Worm (Caenorhabditis elegans) whole organism, young adult: ENCODE results near the gene W03G11.3.
A peak's percentile ranks its signal among the peaks of the same experiment; 100 is the strongest.

Experiments used
- B0019.2 ChIP-seq: fragments of 200-800 bp; sonication (Bioruptor generic); conservative IDR thresholded peaks from 2 replicates; pipeline ENCODE4 v1.3.6; 2022; ENCODE audit warnings: missing genetic modification reagents, missing genetic modification characterization, missing compliant biosample characterization
- C17E4.6 ChIP-seq: fragments of 200-800 bp; sonication (Bioruptor generic); IDR thresholded peaks from 2 replicates; pipeline ENCODE4 v1.3.6; 2022; ENCODE audit warnings: missing genetic modification reagents, missing genetic modification characterization, missing compliant biosample characterization
- D2030.7 ChIP-seq: fragments of 200-800 bp; sonication (Bioruptor generic); IDR thresholded peaks from 2 replicates; pipeline ENCODE4 v1.3.6; 2022; ENCODE audit warnings: missing genetic modification reagents, missing genetic modification characterization, missing compliant biosample characterization
- F10E7.11 ChIP-seq: sonication (generic microtip); optimal IDR thresholded peaks from 2 replicates; lab custom pipeline; 2017; ENCODE audit warnings: mild to moderate bottlenecking, missing genetic modification characterization, moderate library complexity, missing compliant biosample characterization
- F39B2.1 ChIP-seq: fragments of 200-800 bp; sonication (Bioruptor generic); IDR thresholded peaks from 2 replicates; pipeline ENCODE4 v1.3.6; 2022; ENCODE audit warnings: missing genetic modification reagents, missing genetic modification characterization, missing compliant biosample characterization
- F55B11.4 ChIP-seq: sonication (generic microtip); optimal IDR thresholded peaks from 2 replicates; lab custom pipeline; 2016; ENCODE audit warnings: missing compliant biosample characterization, missing genetic modification characterization, borderline replicate concordance; ENCODE audit not compliant: insufficient read depth
- K12H6.12 ChIP-seq: fragments of 200-800 bp; sonication (Bioruptor generic); optimal IDR thresholded peaks from 2 replicates; lab custom pipeline; 2018; ENCODE audit warnings: mild to moderate bottlenecking, missing genetic modification characterization, missing compliant biosample characterization
- T26A5.8 ChIP-seq: sonication (generic microtip); optimal IDR thresholded peaks from 2 replicates; lab custom pipeline; 2016; ENCODE audit warnings: missing genetic modification characterization, missing compliant biosample characterization
- Y53F4B.3 ChIP-seq: fragments of 200-800 bp; sonication (Bioruptor generic); IDR thresholded peaks from 2 replicates; pipeline ENCODE4 v1.3.6; 2022; ENCODE audit warnings: missing genetic modification reagents, missing genetic modification characterization, missing compliant biosample characterization
- Y56A3A.18 ChIP-seq: fragments of 200-800 bp; sonication (Bioruptor generic); IDR thresholded peaks from 2 replicates; pipeline ENCODE4 v1.3.6; 2022; ENCODE audit warnings: missing genetic modification reagents, missing genetic modification characterization, missing compliant biosample characterization
- Y79H2A.3 ChIP-seq: fragments of 200-800 bp; sonication (Bioruptor generic); conservative IDR thresholded peaks from 2 replicates; pipeline ENCODE4 v1.3.6; 2022; ENCODE audit warnings: missing genetic modification reagents, missing genetic modification characterization, missing compliant biosample characterization
- aptf-2 ChIP-seq: fragments of 200-800 bp; sonication (Bioruptor generic); conservative IDR thresholded peaks from 2 replicates; pipeline ENCODE4 v1.3.6; 2022; ENCODE audit warnings: missing genetic modification reagents, missing genetic modification characterization, missing compliant biosample characterization
- aptf-3 ChIP-seq: fragments of 200-800 bp; sonication (Bioruptor generic); IDR thresholded peaks from 2 replicates; pipeline ENCODE4 v1.3.6; 2022; ENCODE audit warnings: missing genetic modification characterization, missing compliant biosample characterization
- attf-5 ChIP-seq: fragments of 200-800 bp; sonication (Bioruptor generic); optimal IDR thresholded peaks from 2 replicates; lab custom pipeline; 2018; ENCODE audit warnings: mild to moderate bottlenecking, missing genetic modification characterization, missing compliant biosample characterization
- bed-2 ChIP-seq: fragments of 200-800 bp; sonication (Bioruptor generic); IDR thresholded peaks from 2 replicates; pipeline ENCODE4 v1.3.6; 2022; ENCODE audit warnings: missing genetic modification reagents, missing genetic modification characterization, missing compliant biosample characterization
- cebp-2 ChIP-seq: fragments of 200-800 bp; sonication (Bioruptor generic); IDR thresholded peaks from 2 replicates; pipeline ENCODE4 v1.3.6; 2022; ENCODE audit warnings: missing genetic modification characterization, missing compliant biosample characterization
- ceh-27 ChIP-seq: fragments of 200-800 bp; sonication (Bioruptor generic); optimal IDR thresholded peaks from 2 replicates; lab custom pipeline; 2018; ENCODE audit warnings: mild to moderate bottlenecking, missing genetic modification characterization, moderate library complexity, missing compliant biosample characterization
- ceh-58 ChIP-seq: fragments of 200-800 bp; sonication (Bioruptor generic); IDR thresholded peaks from 2 replicates; pipeline ENCODE4 v1.3.6; 2022; ENCODE audit warnings: missing genetic modification characterization, missing compliant biosample characterization
- chd-7 ChIP-seq: sonication (generic microtip); optimal IDR thresholded peaks from 2 replicates; lab custom pipeline; 2016; ENCODE audit warnings: mild to moderate bottlenecking, missing genetic modification characterization, moderate library complexity, missing compliant biosample characterization
- dpl-1 ChIP-seq: fragments of 150-350 bp; optimal IDR thresholded peaks from 2 replicates; lab custom pipeline; 2014; ENCODE audit warnings: missing biosample characterization, missing genetic modification reagents, missing genetic modification characterization
- egl-18 ChIP-seq: fragments of 200-800 bp; sonication (Bioruptor generic); IDR thresholded peaks from 2 replicates; pipeline ENCODE4 v1.3.6; 2022; ENCODE audit warnings: missing genetic modification reagents, missing genetic modification characterization, missing compliant biosample characterization
- egl-44 ChIP-seq: fragments of 200-800 bp; sonication (Bioruptor generic); IDR thresholded peaks from 2 replicates; pipeline ENCODE4 v1.3.6; 2022; ENCODE audit warnings: missing genetic modification reagents, missing genetic modification characterization, missing compliant biosample characterization
- egrh-3 ChIP-seq: fragments of 200-800 bp; sonication (Bioruptor generic); IDR thresholded peaks from 2 replicates; pipeline ENCODE4 v1.3.6; 2022; ENCODE audit warnings: missing genetic modification reagents, missing genetic modification characterization, missing compliant biosample characterization
- ets-4 ChIP-seq: fragments of 200-800 bp; sonication (Bioruptor generic); optimal IDR thresholded peaks from 2 replicates; lab custom pipeline; 2018; ENCODE audit warnings: mild to moderate bottlenecking, missing genetic modification characterization, missing compliant biosample characterization
- gei-17 ChIP-seq: fragments of 200-800 bp; sonication (Bioruptor generic); optimal IDR thresholded peaks from 2 replicates; lab custom pipeline; 2018; ENCODE audit warnings: mild to moderate bottlenecking, missing genetic modification characterization, missing compliant biosample characterization
- him-1 ChIP-seq: sonication (generic microtip); optimal IDR thresholded peaks from 2 replicates; lab custom pipeline; 2016; ENCODE audit warnings: missing genotype, missing genetic modification reagents, missing genetic modification characterization, missing compliant biosample characterization
- hlh-12 ChIP-seq: sonication (generic microtip); optimal IDR thresholded peaks from 2 replicates; lab custom pipeline; 2016; ENCODE audit warnings: missing genetic modification characterization, missing compliant biosample characterization
- hlh-26 ChIP-seq: fragments of 200-800 bp; sonication (Bioruptor generic); conservative IDR thresholded peaks from 2 replicates; pipeline ENCODE4 v1.3.6; 2022; ENCODE audit warnings: missing genetic modification reagents, missing genetic modification characterization, missing compliant biosample characterization
- lag-1 ChIP-seq: fragments of 200-800 bp; sonication (Bioruptor generic); IDR thresholded peaks from 2 replicates; pipeline ENCODE4 v1.3.6; 2022; ENCODE audit warnings: missing genetic modification reagents, missing genetic modification characterization, missing compliant biosample characterization
- let-526 ChIP-seq: fragments of 200-800 bp; sonication (Bioruptor generic); IDR thresholded peaks from 2 replicates; pipeline ENCODE4 v1.3.6; 2022; ENCODE audit warnings: missing genetic modification reagents, missing genetic modification characterization, missing compliant biosample characterization
- lin-40 ChIP-seq: sonication (generic microtip); optimal IDR thresholded peaks from 2 replicates; lab custom pipeline; 2016; ENCODE audit warnings: missing genetic modification characterization, mild to moderate bottlenecking, missing compliant biosample characterization, missing genotype, missing genetic modification reagents
- lsy-27 ChIP-seq: sonication (generic microtip); optimal IDR thresholded peaks from 2 replicates; lab custom pipeline; 2017; ENCODE audit warnings: missing genetic modification characterization, mild to moderate bottlenecking, missing compliant biosample characterization, antibody characterized with exemption, missing genotype, borderline replicate concordance; ENCODE audit not compliant: insufficient read depth
- madf-10 ChIP-seq: sonication (generic microtip); optimal IDR thresholded peaks from 2 replicates; lab custom pipeline; 2016; ENCODE audit warnings: mild to moderate bottlenecking, missing genetic modification characterization, missing compliant biosample characterization
- madf-6 ChIP-seq: fragments of 200-800 bp; sonication (Bioruptor generic); IDR thresholded peaks from 2 replicates; pipeline ENCODE4 v1.3.6; 2022; ENCODE audit warnings: missing genetic modification reagents, missing genetic modification characterization, missing compliant biosample characterization
- nfya-2 ChIP-seq: fragments of 200-800 bp; sonication (Bioruptor generic); IDR thresholded peaks from 2 replicates; pipeline ENCODE4 v1.3.6; 2022; ENCODE audit warnings: missing genetic modification reagents, missing genetic modification characterization, missing compliant biosample characterization
- nhr-120 ChIP-seq: fragments of 200-800 bp; sonication (Bioruptor generic); IDR thresholded peaks from 2 replicates; pipeline ENCODE4 v1.3.6; 2022; ENCODE audit warnings: missing genetic modification characterization, missing compliant biosample characterization
- nhr-80 ChIP-seq: sonication (generic microtip); optimal IDR thresholded peaks from 2 replicates; lab custom pipeline; 2016; ENCODE audit warnings: missing genetic modification characterization, missing compliant biosample characterization
- nhr-90 ChIP-seq: sonication (generic microtip); optimal IDR thresholded peaks from 2 replicates; lab custom pipeline; 2016; ENCODE audit warnings: missing genotype, mild to moderate bottlenecking, missing genetic modification characterization, missing compliant biosample characterization
- pbrm-1 ChIP-seq: fragments of 200-800 bp; sonication (Bioruptor generic); IDR thresholded peaks from 2 replicates; pipeline ENCODE4 v1.3.6; 2022; ENCODE audit warnings: missing genetic modification reagents, missing genetic modification characterization, missing compliant biosample characterization
- pha-4 ChIP-seq: fragments of 150-350 bp; sonication (generic microtip); optimal IDR thresholded peaks from 2 replicates; lab custom pipeline; 2014; ENCODE audit warnings: missing biosample characterization, missing genetic modification reagents, missing genetic modification characterization
- rcor-1 ChIP-seq: fragments of 200-800 bp; sonication (Bioruptor generic); IDR thresholded peaks from 2 replicates; pipeline ENCODE4 v1.3.6; 2022; ENCODE audit warnings: missing genetic modification reagents, missing genetic modification characterization, missing compliant biosample characterization
- rpc-1 ChIP-seq, 2 experiments: fragments of 150-350 bp in 1 of 2; sonication (generic microtip) in 1 of 2; optimal IDR thresholded peaks; 2 replicates each; lab custom pipeline; 2014 to 2018; ENCODE audit warnings: missing biosample characterization in 1 of 2, missing genetic modification characterization in 1 of 2, missing genetic modification reagents in 1 of 2, missing genotype in 1 of 2
- snpc-1.1 ChIP-seq: sonication (generic microtip); optimal IDR thresholded peaks from 2 replicates; lab custom pipeline; 2017; ENCODE audit warnings: missing genetic modification characterization, mild to moderate bottlenecking, missing compliant biosample characterization, antibody characterized with exemption, moderate library complexity, missing genotype, missing genetic modification reagents; ENCODE audit not compliant: insufficient read depth
- snpc-1.3 ChIP-seq: sonication (generic microtip); optimal IDR thresholded peaks from 2 replicates; lab custom pipeline; 2017; ENCODE audit warnings: missing genetic modification characterization, mild to moderate bottlenecking, missing compliant biosample characterization, antibody characterized with exemption, moderate library complexity, missing genotype, missing genetic modification reagents; ENCODE audit not compliant: insufficient read depth
- unc-130 ChIP-seq: sonication (generic microtip); optimal IDR thresholded peaks from 2 replicates; lab custom pipeline; 2016; ENCODE audit warnings: missing genetic modification reagents, missing genetic modification characterization, missing compliant biosample characterization
- zfh-2 ChIP-seq: fragments of 200-800 bp; sonication (Bioruptor generic); conservative IDR thresholded peaks from 2 replicates; pipeline ENCODE4 v1.3.6; 2022; ENCODE audit warnings: missing genetic modification reagents, missing genetic modification characterization, missing compliant biosample characterization
- ztf-25 ChIP-seq: fragments of 200-800 bp; sonication (Bioruptor generic); IDR thresholded peaks from 2 replicates; pipeline ENCODE4 v1.3.6; 2022; ENCODE audit warnings: missing genetic modification reagents, missing genetic modification characterization, missing compliant biosample characterization
- ztf-3 ChIP-seq: fragments of 200-800 bp; sonication (Bioruptor generic); optimal IDR thresholded peaks from 2 replicates; lab custom pipeline; 2018; ENCODE audit warnings: mild to moderate bottlenecking, missing genetic modification characterization, missing compliant biosample characterization

Gene W03G11.3

DNA sequence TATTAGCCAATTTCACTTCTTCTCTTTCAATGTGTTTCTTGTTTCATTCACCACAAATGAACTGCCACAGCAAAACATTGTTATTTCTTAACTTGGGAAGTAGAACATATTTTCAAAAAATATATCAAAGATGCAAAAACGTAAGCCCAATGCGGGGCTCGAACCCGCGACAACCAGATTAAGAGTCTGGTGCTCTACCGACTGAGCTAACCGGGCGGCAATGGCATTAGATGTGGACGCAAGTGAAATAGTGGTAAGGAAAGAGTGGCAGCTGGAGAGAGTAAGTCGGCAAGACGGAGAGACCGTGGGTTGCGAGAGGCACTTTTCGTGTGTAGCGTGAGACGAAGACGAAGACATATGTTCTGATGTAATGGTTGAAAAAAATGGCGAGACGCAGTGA lies 2.4 kb upstream of the W03G11.3 start (continued):
- peak; percentile 67 for TF ChIP-seq ztf-3 (GFP tag; lab: Kevin White, UChicago)
- peak; percentile 36 for TF ChIP-seq F10E7.11 (tag; lab: Kevin White, UChicago)
- peak; percentile 88 for TF ChIP-seq lin-40
- no peak; the same call in 1 of the 2 replicates for TF ChIP-seq aptf-2
- TF ChIP-seq lag-1 (GFP tag; lab: Robert Waterston, UW) = no peak
- peak; percentile 21 for TF ChIP-seq dpl-1 (GFP tag; lab: Kevin White, UChicago)
- TF ChIP-seq T26A5.8 (tag; lab: Kevin White, UChicago) = peak; percentile 87
- TF ChIP-seq ceh-58 (GFP tag; lab: Robert Waterston, UW) = no peak
- TF ChIP-seq bed-2 (GFP tag; lab: Robert Waterston, UW) = 0 out of 2 replicates have a peak, but pooled peaks have one; percentile 47
- peak; percentile 87 for TF ChIP-seq hlh-12 (tag; lab: Kevin White, UChicago)
- peak; percentile 94; the same call in 1 of the 2 replicates for TF ChIP-seq nhr-120
- TF ChIP-seq madf-10 (tag; lab: Kevin White, UChicago) = peak; percentile 85
- TF ChIP-seq attf-5 (GFP tag; lab: Kevin White, UChicago) = no peak
- TF ChIP-seq zfh-2 (GFP tag; lab: Robert Waterston, UW) = no peak
- no peak; the same call in 1 of the 2 replicates for TF ChIP-seq egrh-3 (GFP tag; lab: Robert Waterston, UW)
- no peak for TF ChIP-seq F55B11.4 (tag; lab: Kevin White, UChicago)
- peak; percentile 93 for TF ChIP-seq nhr-90
- peak; percentile 84 for TF ChIP-seq gei-17 (GFP tag; lab: Kevin White, UChicago)
- TF ChIP-seq pbrm-1 (GFP tag; lab: Robert Waterston, UW) = peak; percentile 90
- TF ChIP-seq snpc-1.1 (tag; lab: Kevin White, UChicago) = peak; percentile 26
- TF ChIP-seq rpc-1 (optimal IDR thresholded peaks at IDR 0.05; lab: Kevin White, UChicago) = peak; percentile 97
- peak; percentile 99 for TF ChIP-seq rpc-1 (tag; optimal IDR thresholded peaks at IDR 0.05; lab: Kevin White, UChicago)
- peak; percentile 91 for TF ChIP-seq ceh-27 (GFP tag; lab: Kevin White, UChicago)
- TF ChIP-seq D2030.7 (GFP tag; lab: Robert Waterston, UW) = peak; percentile 78
- peak; percentile 89 for TF ChIP-seq rcor-1 (GFP tag; lab: Robert Waterston, UW)
- peak; percentile 91 for TF ChIP-seq egl-44 (GFP tag; lab: Robert Waterston, UW)
- 0 out of 2 replicates have a peak, but pooled peaks have one; percentile 33 for TF ChIP-seq Y79H2A.3 (GFP tag; lab: Robert Waterston, UW)
- TF ChIP-seq F39B2.1 (GFP tag; lab: Robert Waterston, UW) = no peak
- TF ChIP-seq egl-18 (GFP tag; lab: Robert Waterston, UW) = peak; percentile 89
- TF ChIP-seq him-1 (tag; lab: Kevin White, UChicago) = peak; percentile 97
- peak; percentile 59 for TF ChIP-seq ets-4 (GFP tag; lab: Kevin White, UChicago)
- TF ChIP-seq Y56A3A.18 (GFP tag; lab: Robert Waterston, UW) = peak; percentile 96
- no peak for TF ChIP-seq pha-4 (tag; lab: Kevin White, UChicago)
- no peak for TF ChIP-seq C17E4.6
- TF ChIP-seq madf-6 (GFP tag; lab: Robert Waterston, UW) = no peak
- peak; percentile 79 for TF ChIP-seq K12H6.12 (tag; lab: Kevin White, UChicago)
- peak; percentile 92 for TF ChIP-seq chd-7 (tag; lab: Kevin White, UChicago)
- no peak for TF ChIP-seq nfya-2 (GFP tag; lab: Robert Waterston, UW)
- TF ChIP-seq hlh-26 (GFP tag; lab: Robert Waterston, UW) = no peak
- TF ChIP-seq ztf-25 (GFP tag; lab: Robert Waterston, UW) = peak; percentile 98
- TF ChIP-seq B0019.2 = no peak; the same call in 1 of the 2 replicates
- peak; percentile 97 for TF ChIP-seq cebp-2 (GFP tag; lab: Robert Waterston, UW)
- TF ChIP-seq let-526 (GFP tag; lab: Robert Waterston, UW) = peak; percentile 92
- no peak for TF ChIP-seq lsy-27 (tag; lab: Kevin White, UChicago)
- TF ChIP-seq nhr-80 (tag; lab: Kevin White, UChicago) = peak; percentile 59
- TF ChIP-seq aptf-3 (GFP tag; lab: Robert Waterston, UW) = no peak
- TF ChIP-seq snpc-1.3 (tag; lab: Kevin White, UChicago) = peak; percentile 74
- peak; percentile 46 for TF ChIP-seq unc-130
- peak; percentile 84 for TF ChIP-seq Y53F4B.3
